Worm (Caenorhabditis elegans): Measurements from ENCODE around the gene F46F2.3.
A peak's percentile ranks its signal among the peaks of the same experiment; 100 is the strongest.

F46F2.3 gene

DNA sequence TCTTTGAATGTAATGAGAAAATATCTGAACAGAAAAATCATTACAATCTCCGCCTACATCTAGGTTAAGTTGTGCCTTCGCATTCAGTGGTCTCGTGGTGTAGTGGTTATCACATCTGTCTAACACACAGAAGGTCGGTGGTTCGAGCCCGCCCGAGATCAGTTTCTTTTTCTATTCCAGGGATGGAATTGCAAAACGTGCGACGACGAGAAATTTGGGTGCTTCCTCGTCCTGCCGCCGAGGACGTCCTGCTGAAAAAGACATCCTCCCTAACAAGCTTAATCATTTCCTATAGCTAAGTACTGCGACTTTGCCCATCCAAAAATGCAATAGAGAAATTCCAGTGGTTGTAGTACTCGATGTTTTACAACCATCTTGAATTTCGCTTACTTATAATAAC is 24.1 kb downstream of the F46F2.3 start:
- TF ChIP-seq unc-62 (GFP tag; optimal IDR thresholded peaks at IDR 0.05), result no peak
- no peak for TF ChIP-seq elt-1 (tag; optimal IDR thresholded peaks at IDR 0.05; ENCODE audit: borderline replicate concordance, insufficient read depth)
- TF ChIP-seq blmp-1 (tag; optimal IDR thresholded peaks at IDR 0.05), result no peak
- TF ChIP-seq ceh-83 (GFP tag; optimal IDR thresholded peaks at IDR 0.05), result peak; percentile 30
- peak; percentile 26 for TF ChIP-seq unc-120 (tag; optimal IDR thresholded peaks at IDR 0.05; ENCODE audit: poor library complexity, severe bottlenecking)
- no peak for TF ChIP-seq ztf-11 (tag; optimal IDR thresholded peaks at IDR 0.05)
- no peak for TF ChIP-seq lin-13 (tag; optimal IDR thresholded peaks at IDR 0.05)
- TF ChIP-seq elt-3 (tag; optimal IDR thresholded peaks at IDR 0.05), result no peak
- no peak for TF ChIP-seq ces-1 (GFP tag; optimal IDR thresholded peaks at IDR 0.05)
- TF ChIP-seq bed-3 (GFP tag; optimal IDR thresholded peaks at IDR 0.05), result no peak
- TF ChIP-seq drap-1 (GFP tag; optimal IDR thresholded peaks at IDR 0.05), result peak; percentile 21
- TF ChIP-seq cnd-1 (tag; optimal IDR thresholded peaks at IDR 0.05), result no peak
- TF ChIP-seq ceh-43 (GFP tag; optimal IDR thresholded peaks at IDR 0.05), result no peak
- no peak for TF ChIP-seq nhr-12 (tag; optimal IDR thresholded peaks at IDR 0.05)
- TF ChIP-seq nhr-76 (tag; optimal IDR thresholded peaks at IDR 0.05), result no peak
- TF ChIP-seq nhr-237 (tag; optimal IDR thresholded peaks at IDR 0.05), result no peak
- TF ChIP-seq mep-1 (tag; optimal IDR thresholded peaks at IDR 0.05), result no peak
- no peak for TF ChIP-seq ceh-39 (tag; optimal IDR thresholded peaks at IDR 0.05)

ce11 chrX:15233684-15234083 is 26.4 kb downstream of the F46F2.3 start:
- TF ChIP-seq mep-1 (tag; optimal IDR thresholded peaks at IDR 0.05), result no peak
- no peak for TF ChIP-seq nhr-76 (tag; optimal IDR thresholded peaks at IDR 0.05)
- TF ChIP-seq nhr-237 (tag; optimal IDR thresholded peaks at IDR 0.05), result no peak
- TF ChIP-seq elt-1 (tag; optimal IDR thresholded peaks at IDR 0.05; ENCODE audit: borderline replicate concordance, insufficient read depth), result no peak
- no peak for TF ChIP-seq M03D4.4 (tag; optimal IDR thresholded peaks at IDR 0.05)
- TF ChIP-seq ham-2 (GFP tag; optimal IDR thresholded peaks at IDR 0.05), result no peak
- no peak for TF ChIP-seq sem-2 (GFP tag; optimal IDR thresholded peaks at IDR 0.05)
- TF ChIP-seq elt-3 (tag; optimal IDR thresholded peaks at IDR 0.05), result no peak
- TF ChIP-seq flh-1 (GFP tag; optimal IDR thresholded peaks at IDR 0.05), result no peak
- no peak for TF ChIP-seq hlh-1 (tag; optimal IDR thresholded peaks at IDR 0.05)
- no peak for TF ChIP-seq ceh-39 (tag; optimal IDR thresholded peaks at IDR 0.05)
- TF ChIP-seq ztf-11 (tag; optimal IDR thresholded peaks at IDR 0.05), result no peak
- TF ChIP-seq lin-32 (GFP tag; optimal IDR thresholded peaks at IDR 0.05), result no peak
- no peak for TF ChIP-seq nhr-28 (tag; optimal IDR thresholded peaks at IDR 0.05)
- TF ChIP-seq tbx-8 (GFP tag; optimal IDR thresholded peaks at IDR 0.05), result no peak
- no peak for TF ChIP-seq bed-3 (GFP tag; optimal IDR thresholded peaks at IDR 0.05)
- TF ChIP-seq unc-62 (GFP tag; optimal IDR thresholded peaks at IDR 0.05), result no peak
- no peak for TF ChIP-seq unc-120 (tag; optimal IDR thresholded peaks at IDR 0.05; ENCODE audit: poor library complexity, severe bottlenecking)
- TF ChIP-seq sptf-1 (tag; optimal IDR thresholded peaks at IDR 0.05), result no peak
- TF ChIP-seq ceh-43 (GFP tag; optimal IDR thresholded peaks at IDR 0.05), result no peak

DNA sequence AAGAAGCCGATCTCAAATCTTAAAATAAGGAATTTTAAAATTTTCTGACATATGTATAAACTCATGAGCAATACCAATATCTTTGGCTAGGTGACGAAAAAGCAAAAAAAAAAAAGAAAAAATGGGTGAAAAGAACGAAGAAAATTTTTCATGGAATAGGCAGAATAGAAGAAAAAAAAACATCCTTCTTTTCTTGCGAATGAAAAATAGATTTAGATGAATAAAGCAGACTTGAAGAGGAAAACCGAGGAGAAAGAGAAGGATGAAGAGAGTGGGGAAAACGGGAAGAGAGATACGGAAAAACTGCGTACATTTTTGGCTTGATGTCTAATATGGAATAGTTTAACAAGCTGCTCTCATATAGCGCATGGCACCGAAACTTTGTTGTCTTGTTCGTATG is 28.3 kb downstream of the F46F2.3 start:
- TF ChIP-seq mls-2 (tag; optimal IDR thresholded peaks at IDR 0.05) (no peak), M03D4.4 (tag; optimal IDR thresholded peaks at IDR 0.05) (no peak), ceh-43 (GFP tag; optimal IDR thresholded peaks at IDR 0.05) (no peak), mab-5 (tag; optimal IDR thresholded peaks at IDR 0.05) (no peak), sem-2 (GFP tag; optimal IDR thresholded peaks at IDR 0.05) (no peak), bed-3 (GFP tag; optimal IDR thresholded peaks at IDR 0.05) (no peak)

DNA sequence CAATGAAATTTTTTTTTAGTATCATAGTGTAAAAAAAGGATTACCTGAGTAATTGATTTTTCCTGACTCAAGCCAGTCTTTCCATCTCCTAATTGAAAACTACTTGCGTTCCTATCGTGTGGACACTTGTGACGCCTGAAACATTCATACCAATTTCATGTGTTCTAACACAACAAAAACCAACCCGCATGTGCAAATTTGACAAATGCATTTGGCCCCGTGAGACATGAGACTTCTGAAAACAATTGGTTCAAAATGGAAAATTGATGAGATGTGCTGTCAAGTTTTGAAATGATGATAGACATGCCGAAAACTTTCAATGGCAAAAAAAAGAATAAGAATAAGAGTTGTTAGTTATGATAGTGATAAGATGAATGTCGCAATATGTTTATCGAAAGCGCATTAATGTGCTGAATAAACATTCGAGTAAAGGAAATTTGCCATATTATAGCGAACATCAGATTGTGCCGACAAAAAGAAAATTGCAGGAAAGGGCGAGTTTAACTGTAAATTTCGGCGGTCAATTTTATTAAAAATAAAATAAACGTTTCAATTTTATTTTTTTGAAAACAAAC is 29.6 kb downstream of the F46F2.3 start, which contains the start of gene H03A11.2:
H03A11.2 (minus strand) TSS at position 252 of the 575 bp plus-strand sequence.
- TF ChIP-seq elt-3 (tag; optimal IDR thresholded peaks at IDR 0.05) (no peak), elt-1 (tag; optimal IDR thresholded peaks at IDR 0.05; ENCODE audit: borderline replicate concordance, insufficient read depth) (no peak), mls-2 (tag; optimal IDR thresholded peaks at IDR 0.05) (no peak), M03D4.4 (tag; optimal IDR thresholded peaks at IDR 0.05) (no peak), sem-2 (GFP tag; optimal IDR thresholded peaks at IDR 0.05) (no peak), ham-2 (GFP tag; optimal IDR thresholded peaks at IDR 0.05) (no peak), ztf-11 (tag; optimal IDR thresholded peaks at IDR 0.05) (no peak), pha-4 (tag; optimal IDR thresholded peaks at IDR 0.05) (no peak), snpc-4 (tag; optimal IDR thresholded peaks at IDR 0.05) (no peak), unc-39 (tag; optimal IDR thresholded peaks at IDR 0.05) (no peak), blmp-1 (tag; optimal IDR thresholded peaks at IDR 0.05) (no peak), mab-5 (tag; optimal IDR thresholded peaks at IDR 0.05) (no peak), mep-1 (tag; optimal IDR thresholded peaks at IDR 0.05) (no peak), nhr-2 (tag; optimal IDR thresholded peaks at IDR 0.05) (no peak), lin-13 (tag; optimal IDR thresholded peaks at IDR 0.05) (no peak), unc-120 (tag; optimal IDR thresholded peaks at IDR 0.05; ENCODE audit: poor library complexity, severe bottlenecking) (no peak), tbx-8 (GFP tag; optimal IDR thresholded peaks at IDR 0.05) (no peak), ceh-39 (tag; optimal IDR thresholded peaks at IDR 0.05) (no peak), lin-32 (GFP tag; optimal IDR thresholded peaks at IDR 0.05) (no peak)
